Fruit fly (Drosophila melanogaster): ENCODE measurements around the gene Epg5.

Gene Epg5

DNA sequence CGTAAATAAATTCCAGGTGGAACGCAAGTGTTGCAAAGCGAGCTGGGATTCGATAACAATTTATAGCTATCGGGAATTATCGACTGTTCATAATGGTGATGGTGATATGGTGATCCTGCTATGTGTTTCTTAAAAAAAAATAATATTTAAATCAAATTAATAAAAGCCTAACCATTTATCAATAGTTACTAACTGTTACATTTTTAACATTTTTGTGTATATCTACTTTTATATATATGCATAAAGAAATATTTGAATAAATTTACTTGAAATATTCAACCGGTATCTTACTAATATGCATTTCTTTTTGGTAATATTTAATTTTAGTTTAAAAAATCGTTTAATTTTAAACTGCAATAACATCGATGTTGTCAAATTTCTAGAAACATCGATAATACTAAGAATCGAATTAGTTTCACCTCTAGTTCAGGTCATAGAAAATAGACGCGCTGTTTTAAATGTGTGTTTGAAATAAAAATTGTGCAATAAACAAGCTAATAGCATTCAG, 12.7 kb downstream of the Epg5 start, which contains the start of the genes PGS1 and gwl (continued):
- peak; percentile 71 for TF ChIP-seq Scr (GFP tag; IDR thresholded peaks at IDR 0.05; ENCODE audit: partially characterized antibody)
- no peak for TF ChIP-seq Doc2 (GFP tag; IDR thresholded peaks at IDR 0.05)
- TF ChIP-seq E2f1 (GFP tag; IDR thresholded peaks at IDR 0.05) = peak; percentile 77
- peak; percentile 52; the same call in 1 of the 3 replicates for TF ChIP-seq Mrtf (GFP tag; IDR thresholded peaks at IDR 0.05)
- peak; percentile 84 for TF ChIP-seq Hr3 (GFP tag; optimal IDR thresholded peaks at IDR 0.05)
- no peak for TF ChIP-seq Hr39 (optimal IDR thresholded peaks at IDR 0.05)
- no peak for TF ChIP-seq fru (optimal IDR thresholded peaks at IDR 0.05)
- peak; percentile 40 for TF ChIP-seq Myb (GFP tag; optimal IDR thresholded peaks at IDR 0.05)
- TF ChIP-seq HmgD (GFP tag; optimal IDR thresholded peaks at IDR 0.05) = no peak
- TF ChIP-seq CG2120 (GFP tag; optimal IDR thresholded peaks at IDR 0.05) = peak; percentile 84
- peak; percentile 35 for TF ChIP-seq CG3407 (GFP tag; optimal IDR thresholded peaks at IDR 0.05)
- TF ChIP-seq CG34376 (GFP tag; optimal IDR thresholded peaks at IDR 0.05) = no peak
- 0 out of 2 replicates have a peak, but pooled peaks have one; percentile 11 for TF ChIP-seq CG16779 (GFP tag; IDR thresholded peaks at IDR 0.05)
- TF ChIP-seq Trl (optimal IDR thresholded peaks at IDR 0.05) = no peak
- no peak for TF ChIP-seq Trl (GFP tag; optimal IDR thresholded peaks at IDR 0.05)
- TF ChIP-seq ab (GFP tag; optimal IDR thresholded peaks at IDR 0.05) = no peak
- TF ChIP-seq gcm2 (GFP tag; optimal IDR thresholded peaks at IDR 0.05) = no peak
- no peak for TF ChIP-seq CG15073 (GFP tag; optimal IDR thresholded peaks at IDR 0.05)
- TF ChIP-seq PHDP (tag; optimal IDR thresholded peaks at IDR 0.05) = no peak
- no peak for TF ChIP-seq Deaf1 (tag; optimal IDR thresholded peaks at IDR 0.05)
- TF ChIP-seq phol (tag; optimal IDR thresholded peaks at IDR 0.05) = peak; percentile 86
- peak; percentile 91 for TF ChIP-seq slbo (GFP tag; IDR thresholded peaks at IDR 0.05)
- TF ChIP-seq CG31388 (GFP tag; optimal IDR thresholded peaks at IDR 0.05) = peak; percentile 49
- TF ChIP-seq Spps (tag; optimal IDR thresholded peaks at IDR 0.05) = peak; percentile 48
- TF ChIP-seq gem (tag; optimal IDR thresholded peaks at IDR 0.05) = peak; percentile 89
- TF ChIP-seq bowl (GFP tag; IDR thresholded peaks at IDR 0.05) = no peak
- peak; percentile 79 for TF ChIP-seq CG6272 (GFP tag; IDR thresholded peaks at IDR 0.05)
- peak; percentile 87 for TF ChIP-seq CG12391 (tag; optimal IDR thresholded peaks at IDR 0.05)
- no peak for TF ChIP-seq mld (GFP tag; IDR thresholded peaks at IDR 0.05; ENCODE audit: partially characterized antibody)
- peak; percentile 35 for TF ChIP-seq cwo (GFP tag; optimal IDR thresholded peaks at IDR 0.05)
- no peak for TF ChIP-seq da (GFP tag; optimal IDR thresholded peaks at IDR 0.05)
- no peak for TF ChIP-seq caup (GFP tag; optimal IDR thresholded peaks at IDR 0.05; ENCODE audit: severe bottlenecking)
- TF ChIP-seq YL-1 (GFP tag; optimal IDR thresholded peaks at IDR 0.05) = no peak
- TF ChIP-seq btn (GFP tag; optimal IDR thresholded peaks at IDR 0.05) = no peak
- TF ChIP-seq CG15514 (GFP tag; optimal IDR thresholded peaks at IDR 0.05) = peak; percentile 45
- TF ChIP-seq CG11723 (GFP tag; optimal IDR thresholded peaks at IDR 0.05) = no peak
- TF ChIP-seq Lpt (GFP tag; optimal IDR thresholded peaks at IDR 0.05) = no peak
- TF ChIP-seq Taf1 (GFP tag; IDR thresholded peaks at IDR 0.05) = peak; percentile 28; the same call in 1 of the 2 replicates
- peak; percentile 27 to 48 for TF ChIP-seq chif (GFP tag; optimal IDR thresholded peaks at IDR 0.05)
- peak; percentile 34 for TF ChIP-seq CG7786 (GFP tag; optimal IDR thresholded peaks at IDR 0.05)
- TF ChIP-seq CG1792 (GFP tag; optimal IDR thresholded peaks at IDR 0.05) = no peak
- TF ChIP-seq Awh (GFP tag; IDR thresholded peaks at IDR 0.05) = peak; percentile 70
- no peak for TF ChIP-seq Kr (GFP tag; optimal IDR thresholded peaks at IDR 0.05)
- TF ChIP-seq CG33213 (GFP tag; optimal IDR thresholded peaks at IDR 0.05) = no peak
- TF ChIP-seq luna (GFP tag; optimal IDR thresholded peaks at IDR 0.05) = no peak
- TF ChIP-seq tx (GFP tag; optimal IDR thresholded peaks at IDR 0.05) = no peak
- TF ChIP-seq kay (GFP tag; optimal IDR thresholded peaks at IDR 0.05) = peak; percentile 56
- TF ChIP-seq nmo (GFP tag; optimal IDR thresholded peaks at IDR 0.05) = peak; percentile 88
- 0 out of 2 replicates have a peak, but pooled peaks have one; percentile 23 for TF ChIP-seq Adf1 (GFP tag; IDR thresholded peaks at IDR 0.05)
- peak; percentile 64 for TF ChIP-seq NFAT (GFP tag; IDR thresholded peaks at IDR 0.05)
- TF ChIP-seq dm (GFP tag; optimal IDR thresholded peaks at IDR 0.05) = peak; percentile 9
- TF ChIP-seq HLH4C (GFP tag; IDR thresholded peaks at IDR 0.05; ENCODE audit: partially characterized antibody) = peak; percentile 37; the same call in 1 of the 3 replicates

Data from whole organism, embryonic.